Fruit fly (Drosophila melanogaster) whole organism, wandering third instar larva: ENCODE results near the gene dome.

Experiments
- Abd-B ChIP-seq: fragments of >200 bp; optimal IDR thresholded peaks from 2 replicates; lab custom pipeline; 2017; ENCODE audit warnings: missing biosample characterization, missing genetic modification characterization
- CG32264 ChIP-seq: fragments of 200-800 bp; sonication (Bioruptor generic); optimal IDR thresholded peaks from 2 replicates; lab custom pipeline; 2016; ENCODE audit warnings: missing biosample characterization, missing genetic modification characterization
- CG9705 ChIP-seq: fragments of 200-800 bp; sonication (Bioruptor generic); optimal IDR thresholded peaks from 2 replicates; lab custom pipeline; 2018; ENCODE audit warnings: missing biosample characterization, mild to moderate bottlenecking, missing genetic modification characterization
- CrebA ChIP-seq: fragments of 200-800 bp; sonication (Bioruptor generic); optimal IDR thresholded peaks from 2 replicates; lab custom pipeline; 2016; ENCODE audit warnings: missing biosample characterization, mild to moderate bottlenecking, missing genetic modification characterization, borderline replicate concordance
- Dfd ChIP-seq: fragments of >200 bp; optimal IDR thresholded peaks from 2 replicates; lab custom pipeline; 2017; ENCODE audit warnings: missing biosample characterization, missing genetic modification characterization
- Dif ChIP-seq: fragments of 200-275, 200-300 bp; sonication (Bioruptor generic); optimal IDR thresholded peaks from 2 replicates; lab custom pipeline; 2018; ENCODE audit warnings: missing biosample characterization, missing genetic modification characterization; ENCODE audit not compliant: partially characterized antibody
- GATAd ChIP-seq: sonication (Bioruptor generic); optimal IDR thresholded peaks from 2 replicates; lab custom pipeline; 2016; ENCODE audit warnings: missing biosample characterization, missing genetic modification characterization
- HLH106 ChIP-seq: fragments of 200-800 bp; optimal IDR thresholded peaks from 3 replicates; lab custom pipeline; 2019; ENCODE audit warnings: missing biosample characterization, mild to moderate bottlenecking, missing genetic modification characterization, moderate library complexity
- Hnf4 ChIP-seq: fragments of 200-800 bp; sonication (Bioruptor generic); optimal IDR thresholded peaks from 2 replicates; lab custom pipeline; 2016; ENCODE audit warnings: missing biosample characterization, mild to moderate bottlenecking, missing genetic modification characterization
- Hr78 ChIP-seq: fragments of >200 bp; optimal IDR thresholded peaks from 2 replicates; lab custom pipeline; 2017; ENCODE audit warnings: missing biosample characterization, missing genetic modification characterization
- Hr83 ChIP-seq: fragments of 200-300 bp; sonication (Bioruptor generic); optimal IDR thresholded peaks from 2 replicates; lab custom pipeline; 2016; ENCODE audit warnings: missing biosample characterization, mild to moderate bottlenecking, missing genetic modification characterization, moderate library complexity; ENCODE audit not compliant: poor library complexity, severe bottlenecking
- Jra ChIP-seq: sonication (Bioruptor generic); optimal IDR thresholded peaks from 2 replicates; lab custom pipeline; 2016; ENCODE audit warnings: missing biosample characterization, missing genetic modification characterization
- Mio ChIP-seq: sonication (Bioruptor generic); optimal IDR thresholded peaks from 2 replicates; lab custom pipeline; 2016; ENCODE audit warnings: missing biosample characterization, missing genetic modification characterization
- Myc ChIP-seq: fragments of >200 bp; optimal IDR thresholded peaks from 2 replicates; lab custom pipeline; 2017
- N ChIP-seq: fragments of >200 bp; optimal IDR thresholded peaks from 2 replicates; lab custom pipeline; 2018; ENCODE audit warnings: missing biosample characterization, missing external identifiers, missing genetic modification characterization
- OdsH ChIP-seq: fragments of 200-800 bp; sonication (Bioruptor generic); optimal IDR thresholded peaks from 2 replicates; lab custom pipeline; 2016; ENCODE audit warnings: missing biosample characterization, mild to moderate bottlenecking, missing genetic modification characterization
- Rel ChIP-seq, 2 experiments: fragments of 200-800 bp; sonication (Bioruptor generic) in 1 of 2; optimal IDR thresholded peaks; 2 replicates in 1 of 2; 3 replicates in 1 of 2; lab custom pipeline; 2016 to 2019; ENCODE audit warnings: mild to moderate bottlenecking in 2 of 2, missing biosample characterization in 2 of 2, missing genetic modification characterization in 2 of 2, moderate library complexity in 1 of 2
- Sp1 ChIP-seq: fragments of 200-800 bp; sonication (Bioruptor generic); optimal IDR thresholded peaks from 3 replicates; lab custom pipeline; 2019; ENCODE audit warnings: missing biosample characterization, mild to moderate bottlenecking, missing genetic modification characterization, moderate library complexity
- Vsx2 ChIP-seq: fragments of 200-300, 225-300 bp; sonication (Bioruptor generic); optimal IDR thresholded peaks from 2 replicates; lab custom pipeline; 2018; ENCODE audit warnings: missing biosample characterization, missing genetic modification characterization; ENCODE audit not compliant: partially characterized antibody
- br ChIP-seq: fragments of 200-800 bp; sonication (Bioruptor generic); optimal IDR thresholded peaks from 2 replicates; lab custom pipeline; 2016; ENCODE audit warnings: missing biosample characterization, missing genetic modification characterization
- brk ChIP-seq: fragments of 200-800 bp; sonication (Bioruptor generic); optimal IDR thresholded peaks from 2 replicates; lab custom pipeline; 2016; ENCODE audit warnings: missing biosample characterization, mild to moderate bottlenecking, missing genetic modification characterization
- dl ChIP-seq, 2 experiments: fragments of 175-275, 200-275 bp in 1 of 2; fragments of 200-275 bp in 1 of 2; sonication (Bioruptor generic); optimal IDR thresholded peaks; lab custom pipeline; 2018; ENCODE audit warnings: mild to moderate bottlenecking in 2 of 2, missing biosample characterization in 2 of 2, missing genetic modification characterization in 2 of 2, moderate library complexity in 2 of 2; ENCODE audit not compliant: partially characterized antibody in 2 of 2, insufficient read depth in 1 of 2
- dmrt93B ChIP-seq: fragments of 200-800 bp; sonication (Bioruptor generic); optimal IDR thresholded peaks from 2 replicates; lab custom pipeline; 2018; ENCODE audit warnings: missing biosample characterization, mild to moderate bottlenecking, missing genetic modification characterization
- dsf ChIP-seq: sonication (Bioruptor generic); optimal IDR thresholded peaks from 2 replicates; lab custom pipeline; 2016; ENCODE audit warnings: missing biosample characterization, missing genetic modification characterization, borderline replicate concordance
- ey ChIP-seq: fragments of 200-800 bp; sonication (Bioruptor generic); optimal IDR thresholded peaks from 2 replicates; lab custom pipeline; 2016; ENCODE audit warnings: missing biosample characterization, missing genetic modification characterization
- foxo ChIP-seq, 2 experiments: fragments of 200-800 bp; sonication (Bioruptor generic); optimal IDR thresholded peaks; 2 replicates in 1 of 2; 3 replicates in 1 of 2; lab custom pipeline; 2016 to 2017; ENCODE audit warnings: missing biosample characterization in 2 of 2, missing genetic modification characterization in 2 of 2
- fru ChIP-seq: fragments of 200-800 bp; sonication (Bioruptor generic); optimal IDR thresholded peaks from 3 replicates; lab custom pipeline; 2016; ENCODE audit warnings: missing biosample characterization, mild to moderate bottlenecking, missing genetic modification characterization
- h ChIP-seq: fragments of 200-800 bp; sonication (Bioruptor generic); optimal IDR thresholded peaks from 3 replicates; lab custom pipeline; 2016; ENCODE audit warnings: missing biosample characterization, mild to moderate bottlenecking, missing genetic modification characterization
- jim ChIP-seq: fragments of 175-275, 200-325 bp; sonication (Bioruptor generic); optimal IDR thresholded peaks from 2 replicates; lab custom pipeline; 2016; ENCODE audit warnings: missing biosample characterization, mild to moderate bottlenecking, missing genetic modification characterization
- lola ChIP-seq: fragments of >200 bp; optimal IDR thresholded peaks from 2 replicates; lab custom pipeline; 2017; ENCODE audit warnings: missing biosample characterization, missing genetic modification characterization
- pan ChIP-seq: fragments of >200 bp; optimal IDR thresholded peaks from 2 replicates; lab custom pipeline; 2017
- psq ChIP-seq: fragments of 200-800 bp; sonication (Bioruptor generic); optimal IDR thresholded peaks from 3 replicates; lab custom pipeline; 2017; ENCODE audit warnings: missing biosample characterization, mild to moderate bottlenecking, missing genetic modification characterization, moderate library complexity
- rgr ChIP-seq: fragments of 200-800 bp; sonication (Bioruptor generic); optimal IDR thresholded peaks from 3 replicates; lab custom pipeline; 2016; ENCODE audit warnings: missing biosample characterization, mild to moderate bottlenecking, missing genetic modification characterization
- sage ChIP-seq: fragments of 200-800 bp; sonication (Bioruptor generic); optimal IDR thresholded peaks from 2 replicates; lab custom pipeline; 2016; ENCODE audit warnings: missing biosample characterization, mild to moderate bottlenecking, missing genetic modification characterization
- sv ChIP-seq: fragments of 200-800 bp; sonication (Bioruptor generic); optimal IDR thresholded peaks from 3 replicates; lab custom pipeline; 2016; ENCODE audit warnings: missing biosample characterization, missing genetic modification characterization
- tai ChIP-seq: sonication (Bioruptor generic); optimal IDR thresholded peaks from 2 replicates; lab custom pipeline; 2016; ENCODE audit warnings: missing biosample characterization, missing genetic modification characterization
- usp ChIP-seq: fragments of >200 bp; optimal IDR thresholded peaks from 2 replicates; lab custom pipeline; 2017; ENCODE audit warnings: missing biosample characterization, missing genetic modification characterization
- woc ChIP-seq: sonication (Bioruptor generic); optimal IDR thresholded peaks from 2 replicates; lab custom pipeline; 2016; ENCODE audit warnings: missing biosample characterization, mild to moderate bottlenecking, missing genetic modification characterization

dome gene

dm6 chrX:19694792-19695558 is 11.7 kb upstream of the dome start, which contains the start of gene CG14229:
CG14229 (minus strand) TSS chrX:19695250.
- TF ChIP-seq lola (no peak), Dif (no peak), Hr83 (no peak), Rel (GFP tag; optimal IDR thresholded peaks at IDR 0.05; lab: Kevin White, UChicago) (no peak), Rel (tag; optimal IDR thresholded peaks at IDR 0.05; lab: Kevin White, UChicago) (peak; percentile 36), Jra (no peak), Dfd (GFP tag; lab: Kevin White, UChicago) (no peak), Hr78 (GFP tag; lab: Kevin White, UChicago) (no peak), Abd-B (no peak), GATAd (no peak), br (GFP tag; lab: Kevin White, UChicago) (no peak), psq (GFP tag; lab: Kevin White, UChicago) (no peak), h (GFP tag; lab: Kevin White, UChicago) (peak; percentile 30), woc (GFP tag; lab: Kevin White, UChicago) (peak; percentile 20), sage (GFP tag; lab: Kevin White, UChicago) (no peak), Sp1 (GFP tag; lab: Kevin White, UChicago) (no peak), Hnf4 (GFP tag; lab: Kevin White, UChicago) (peak; percentile 41), sv (GFP tag; lab: Kevin White, UChicago) (no peak), Myc (lab: Kevin White, UChicago) (no peak), ey (GFP tag; lab: Kevin White, UChicago) (peak; percentile 8), CrebA (GFP tag; lab: Kevin White, UChicago) (no peak), jim (GFP tag; lab: Kevin White, UChicago) (no peak), N (GFP tag; lab: Kevin White, UChicago) (no peak), dl (GFP tag; optimal IDR thresholded peaks at IDR 0.05; lab: Kevin White, UChicago; ENCODE audit: insufficient read depth in 1 of 2, partially characterized antibody in 2 of 2) (no peak), foxo (GFP tag; optimal IDR thresholded peaks at IDR 0.05; lab: Kevin White, UChicago) (peak in 1 of 2 experiments; percentile 28), Mio (GFP tag; lab: Kevin White, UChicago) (no peak), pan (lab: Kevin White, UChicago) (no peak), fru (GFP tag; lab: Kevin White, UChicago) (peak; percentile 8), Vsx2 (GFP tag; lab: Kevin White, UChicago) (no peak), tai (GFP tag; lab: Kevin White, UChicago) (no peak), brk (GFP tag; lab: Kevin White, UChicago) (no peak)

- TF ChIP-seq jim (GFP tag; lab: Kevin White, UChicago) (no peak), CrebA (GFP tag; lab: Kevin White, UChicago) (no peak), GATAd (peak; percentile 14), OdsH (peak; percentile 80), rgr (GFP tag; lab: Kevin White, UChicago) (peak; percentile 84), Myc (lab: Kevin White, UChicago) (no peak), tai (GFP tag; lab: Kevin White, UChicago) (no peak), foxo (GFP tag; optimal IDR thresholded peaks at IDR 0.05; lab: Kevin White, UChicago) (peak in 1 of 2 experiments; percentile 85), sv (GFP tag; lab: Kevin White, UChicago) (peak; percentile 62), Hnf4 (GFP tag; lab: Kevin White, UChicago) (no peak), pan (lab: Kevin White, UChicago) (no peak), Abd-B (no peak), CG32264 (GFP tag; lab: Kevin White, UChicago) (no peak), h (GFP tag; lab: Kevin White, UChicago) (peak; percentile 84), CG9705 (peak; percentile 55), usp (GFP tag; lab: Kevin White, UChicago) (no peak), Vsx2 (GFP tag; lab: Kevin White, UChicago) (no peak), Dif (no peak), Rel (GFP tag; optimal IDR thresholded peaks at IDR 0.05; lab: Kevin White, UChicago) (no peak), Rel (tag; optimal IDR thresholded peaks at IDR 0.05; lab: Kevin White, UChicago) (peak; percentile 72), brk (GFP tag; lab: Kevin White, UChicago) (no peak), N (GFP tag; lab: Kevin White, UChicago) (no peak), br (GFP tag; lab: Kevin White, UChicago) (peak; percentile 84), Mio (GFP tag; lab: Kevin White, UChicago) (no peak), sage (GFP tag; lab: Kevin White, UChicago) (no peak), dl (GFP tag; optimal IDR thresholded peaks at IDR 0.05; lab: Kevin White, UChicago; ENCODE audit: insufficient read depth in 1 of 2, partially characterized antibody in 2 of 2) (no peak), Hr78 (GFP tag; lab: Kevin White, UChicago) (no peak), Hr83 (peak; percentile 40), woc (GFP tag; lab: Kevin White, UChicago) (peak; percentile 82), Jra (peak; percentile 9), Dfd (GFP tag; lab: Kevin White, UChicago) (no peak), fru (GFP tag; lab: Kevin White, UChicago) (peak; percentile 88), Sp1 (GFP tag; lab: Kevin White, UChicago) (peak; percentile 84), dsf (GFP tag; lab: Kevin White, UChicago) (no peak), dmrt93B (GFP tag; lab: Kevin White, UChicago) (peak; percentile 12), psq (GFP tag; lab: Kevin White, UChicago) (peak; percentile 51), HLH106 (peak; percentile 87), ey (GFP tag; lab: Kevin White, UChicago) (peak; percentile 82), lola (no peak)
Observed at dm6 chrX:19692951-19693698, 9.8 kb upstream of the dome start, which contains the start of gene Mer. Mer (minus strand) TSS chrX:19693500.
